Worm (Caenorhabditis elegans) whole organism, early embryonic: ENCODE results near the gene hst-3.1.

Experiments used
- B0310.2 ChIP-seq: sonication (generic microtip); optimal IDR thresholded peaks from 2 replicates; lab custom pipeline; 2016; ENCODE audit warnings: mild to moderate bottlenecking, missing genetic modification characterization, missing compliant biosample characterization
- F13C5.2 ChIP-seq: sonication (generic microtip); optimal IDR thresholded peaks from 2 replicates; lab custom pipeline; 2017; ENCODE audit warnings: mild to moderate bottlenecking, missing genetic modification characterization, inconsistent platforms, missing compliant biosample characterization
- aly-1 ChIP-seq: sonication (generic microtip); optimal IDR thresholded peaks from 2 replicates; lab custom pipeline; 2016; ENCODE audit warnings: missing genetic modification characterization, missing compliant biosample characterization
- ama-1 ChIP-seq: fragments of 150-350 bp; optimal IDR thresholded peaks from 2 replicates; lab custom pipeline; 2014
- ceh-13 ChIP-seq: fragments of 200-800 bp; sonication (Bioruptor generic); optimal IDR thresholded peaks from 2 replicates; lab custom pipeline; 2018; ENCODE audit warnings: mild to moderate bottlenecking, missing genetic modification characterization, missing compliant biosample characterization
- ceh-36 ChIP-seq: sonication (generic microtip); optimal IDR thresholded peaks from 2 replicates; lab custom pipeline; 2016; ENCODE audit warnings: missing genetic modification characterization, inconsistent platforms, missing compliant biosample characterization
- ets-7 ChIP-seq: sonication (generic microtip); optimal IDR thresholded peaks from 2 replicates; lab custom pipeline; 2016; ENCODE audit warnings: missing genotype, missing genetic modification characterization, missing compliant biosample characterization
- flt-1 ChIP-seq: fragments of 200-800 bp; sonication (Bioruptor generic); IDR thresholded peaks from 2 replicates; pipeline ENCODE4 v1.3.6; 2022; ENCODE audit warnings: missing genetic modification characterization, missing compliant biosample characterization
- hmbx-1 ChIP-seq: sonication (generic microtip); optimal IDR thresholded peaks from 2 replicates; lab custom pipeline; 2016; ENCODE audit warnings: mild to moderate bottlenecking, missing genetic modification characterization, missing compliant biosample characterization
- hmg-4 ChIP-seq: fragments of 200-800 bp; sonication (Bioruptor generic); optimal IDR thresholded peaks from 2 replicates; lab custom pipeline; 2018; ENCODE audit warnings: mild to moderate bottlenecking, missing genetic modification characterization, missing compliant biosample characterization
- hnd-1 ChIP-seq: sonication (generic microtip); optimal IDR thresholded peaks from 2 replicates; lab custom pipeline; 2016; ENCODE audit warnings: missing genetic modification characterization, missing compliant biosample characterization
- pes-1 ChIP-seq: fragments of 200-800 bp; sonication (Bioruptor generic); IDR thresholded peaks from 2 replicates; pipeline ENCODE4 v1.3.6; 2022; ENCODE audit warnings: missing genetic modification reagents, missing genetic modification characterization, missing compliant biosample characterization
- scrt-1 ChIP-seq: fragments of 200-800 bp; sonication (Bioruptor generic); IDR thresholded peaks from 2 replicates; pipeline ENCODE4 v1.3.6; 2022; ENCODE audit warnings: missing genetic modification characterization, missing compliant biosample characterization
- sea-1 ChIP-seq: fragments of 200-800 bp; sonication (Bioruptor generic); conservative IDR thresholded peaks from 2 replicates; pipeline ENCODE4 v1.3.6; 2022; ENCODE audit warnings: missing genetic modification characterization, missing compliant biosample characterization
- tbx-11 ChIP-seq: fragments of 200-800 bp; sonication (Bioruptor generic); IDR thresholded peaks from 2 replicates; pipeline ENCODE4 v1.3.6; 2022; ENCODE audit warnings: missing genetic modification characterization, missing compliant biosample characterization
- tbx-37 ChIP-seq: fragments of 200-800 bp; sonication (Bioruptor generic); conservative IDR thresholded peaks from 2 replicates; pipeline ENCODE4 v1.3.6; 2022; ENCODE audit warnings: missing genetic modification reagents, missing genetic modification characterization, missing compliant biosample characterization
- tra-4 ChIP-seq: sonication (generic microtip); optimal IDR thresholded peaks from 2 replicates; lab custom pipeline; 2017; ENCODE audit warnings: missing genetic modification characterization, missing compliant biosample characterization

Gene hst-3.1

ce11 chrII:6191293-6191692, 22.2 kb upstream of the hst-3.1 start, which contains the start of gene fkh-8:
fkh-8 (minus strand) TSS chrII:6191393.
- TF ChIP-seq ama-1 (lab: Kevin White, UChicago) (no peak), ets-7 (tag; lab: Kevin White, UChicago) (no peak)

- TF ChIP-seq tra-4, result no peak
- TF ChIP-seq ceh-36 (tag; lab: Kevin White, UChicago), result no peak
- no peak for TF ChIP-seq ets-7 (tag; lab: Kevin White, UChicago)
- TF ChIP-seq B0310.2 (tag; lab: Kevin White, UChicago), result no peak
- no peak for TF ChIP-seq tbx-37
- no peak for TF ChIP-seq hmg-4 (GFP tag; lab: Kevin White, UChicago)
- TF ChIP-seq scrt-1 (GFP tag; lab: Robert Waterston, UW), result no peak
- no peak for TF ChIP-seq sea-1 (GFP tag; lab: Robert Waterston, UW)
- TF ChIP-seq ceh-13 (GFP tag; lab: Kevin White, UChicago), result no peak
- TF ChIP-seq tbx-11, result no peak
- no peak for TF ChIP-seq hnd-1 (tag; lab: Kevin White, UChicago)
- TF ChIP-seq pes-1, result no peak
Measured at ce11 chrII:6190770-6191169, 21.7 kb upstream of the hst-3.1 start.

ce11 chrII:6181337-6181736, 12.3 kb upstream of the hst-3.1 start:
- TF ChIP-seq tra-4 (no peak), B0310.2 (tag; lab: Kevin White, UChicago) (no peak), sea-1 (GFP tag; lab: Robert Waterston, UW) (no peak), ama-1 (lab: Kevin White, UChicago) (no peak), hnd-1 (tag; lab: Kevin White, UChicago) (no peak), hmbx-1 (tag; lab: Kevin White, UChicago) (no peak), flt-1 (GFP tag; lab: Robert Waterston, UW) (no peak), tbx-37 (no peak), aly-1 (no peak), pes-1 (no peak), F13C5.2 (tag; lab: Kevin White, UChicago) (no peak), ceh-13 (GFP tag; lab: Kevin White, UChicago) (no peak), ets-7 (tag; lab: Kevin White, UChicago) (no peak)

DNA sequence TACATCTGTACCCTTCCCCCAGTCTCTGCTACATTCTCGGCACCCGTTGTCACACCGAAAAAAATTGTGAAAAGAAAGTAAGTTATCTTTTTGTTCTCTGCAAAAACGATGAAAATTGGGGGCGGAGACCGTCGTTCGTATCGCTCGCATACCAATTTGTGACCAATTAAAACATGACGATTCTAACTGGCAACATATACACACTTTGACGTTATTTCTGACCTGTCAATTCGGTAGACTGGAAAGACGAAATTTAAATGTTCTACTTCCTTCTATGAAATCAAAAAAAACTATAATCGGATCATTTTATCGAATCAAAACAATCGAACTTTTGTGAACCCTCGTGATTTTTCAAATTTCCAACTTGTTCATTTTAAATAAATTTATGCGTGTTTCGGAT, 11.5 kb upstream of the hst-3.1 start:
- TF ChIP-seq hmg-4 (GFP tag; lab: Kevin White, UChicago), result no peak

ce11 chrII:6179531-6179930, 10.5 kb upstream of the hst-3.1 start, which contains the start of gene F40H3.1:
F40H3.1 (plus strand) TSS chrII:6179831.
- TF ChIP-seq tbx-11 (no peak), ama-1 (lab: Kevin White, UChicago) (no peak), ceh-13 (GFP tag; lab: Kevin White, UChicago) (no peak), pes-1 (no peak), ets-7 (tag; lab: Kevin White, UChicago) (no peak)

DNA sequence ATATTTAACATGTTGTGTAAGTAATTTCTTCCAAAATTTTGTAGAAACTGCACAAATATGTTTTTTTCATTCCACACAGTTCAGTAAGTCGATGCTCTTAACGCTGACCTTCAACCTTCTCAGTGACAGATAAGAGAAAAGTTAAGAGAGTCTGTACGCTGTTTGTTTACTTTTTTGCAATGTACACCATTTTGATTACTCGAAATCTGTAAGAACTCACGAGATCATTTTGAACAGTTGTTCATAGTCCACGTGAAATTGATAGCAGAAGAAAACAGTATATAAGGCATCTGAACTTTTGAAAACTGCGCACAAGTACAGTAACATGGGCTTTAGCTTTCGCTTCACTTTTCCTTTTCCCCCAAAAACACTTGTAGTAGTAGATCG, 9.7 kb upstream of the hst-3.1 start:
- TF ChIP-seq hmbx-1 (tag; lab: Kevin White, UChicago) (no peak), tra-4 (no peak), ceh-13 (GFP tag; lab: Kevin White, UChicago) (no peak), ama-1 (lab: Kevin White, UChicago) (no peak), B0310.2 (tag; lab: Kevin White, UChicago) (no peak), hnd-1 (tag; lab: Kevin White, UChicago) (no peak), tbx-11 (no peak), F13C5.2 (tag; lab: Kevin White, UChicago) (no peak), ceh-36 (tag; lab: Kevin White, UChicago) (no peak), tbx-37 (no peak), aly-1 (no peak), ets-7 (tag; lab: Kevin White, UChicago) (no peak), pes-1 (no peak)

- TF ChIP-seq flt-1 (GFP tag; lab: Robert Waterston, UW) (no peak), hmg-4 (GFP tag; lab: Kevin White, UChicago) (no peak), B0310.2 (tag; lab: Kevin White, UChicago) (no peak), ama-1 (lab: Kevin White, UChicago) (no peak), sea-1 (GFP tag; lab: Robert Waterston, UW) (no peak), aly-1 (no peak), F13C5.2 (tag; lab: Kevin White, UChicago) (no peak), tbx-11 (no peak)
Measured at ce11 chrII:6177975-6178742, 9.1 kb upstream of the hst-3.1 start.

ce11 chrII:6176154-6176897, 7.3 kb upstream of the hst-3.1 start:
- TF ChIP-seq tbx-11 (no peak), aly-1 (no peak), tra-4 (no peak), ama-1 (lab: Kevin White, UChicago) (no peak), scrt-1 (GFP tag; lab: Robert Waterston, UW) (no peak), sea-1 (GFP tag; lab: Robert Waterston, UW) (no peak), flt-1 (GFP tag; lab: Robert Waterston, UW) (no peak), ets-7 (tag; lab: Kevin White, UChicago) (no peak), hmbx-1 (tag; lab: Kevin White, UChicago) (no peak), ceh-13 (GFP tag; lab: Kevin White, UChicago) (no peak), hmg-4 (GFP tag; lab: Kevin White, UChicago) (no peak), ceh-36 (tag; lab: Kevin White, UChicago) (no peak), B0310.2 (tag; lab: Kevin White, UChicago) (no peak), F13C5.2 (tag; lab: Kevin White, UChicago) (no peak), pes-1 (no peak), tbx-37 (no peak), hnd-1 (tag; lab: Kevin White, UChicago) (no peak)
